Fruit fly (Drosophila melanogaster): Measurements from ENCODE around the gene Nhe3.
A peak's percentile ranks its signal among the peaks of the same experiment; 100 is the strongest.

The Nhe3 gene

dm6 chr2L:6722822-6723749 lies 38.9 kb upstream of the Nhe3 start, which contains the start of gene homer (continued):
- TF ChIP-seq Sin3A (optimal IDR thresholded peaks at IDR 0.05): peak; percentile 51
- no peak for TF ChIP-seq ERR (GFP tag; optimal IDR thresholded peaks at IDR 0.05)
- no peak for TF ChIP-seq nau (GFP tag; optimal IDR thresholded peaks at IDR 0.05)
- peak; percentile 92; the same call in 3 of the 4 replicates for TF ChIP-seq chinmo (GFP tag; IDR thresholded peaks at IDR 0.05; ENCODE audit: partially characterized antibody)
- TF ChIP-seq sens-2 (GFP tag; IDR thresholded peaks at IDR 0.05): no peak
- no peak for TF ChIP-seq Poxn (GFP tag; IDR thresholded peaks at IDR 0.05)
- peak; percentile 92 for TF ChIP-seq inv (GFP tag; IDR thresholded peaks at IDR 0.05; ENCODE audit: partially characterized antibody)
- TF ChIP-seq CG4854 (GFP tag; optimal IDR thresholded peaks at IDR 0.05): no peak
- no peak for TF ChIP-seq CG6765 (GFP tag; optimal IDR thresholded peaks at IDR 0.05)
- TF ChIP-seq Bgb (GFP tag; IDR thresholded peaks at IDR 0.05; ENCODE audit: partially characterized antibody): peak; percentile 96
- peak; percentile 83 for TF ChIP-seq zen2 (GFP tag; IDR thresholded peaks at IDR 0.05; ENCODE audit: partially characterized antibody)
- peak; percentile 72 for TF ChIP-seq CG7745 (tag; optimal IDR thresholded peaks at IDR 0.05)
- TF ChIP-seq trem (tag; optimal IDR thresholded peaks at IDR 0.05): peak; percentile 65
- TF ChIP-seq CoRest (tag; optimal IDR thresholded peaks at IDR 0.05): no peak
- peak; percentile 53; the same call in 1 of the 2 replicates for TF ChIP-seq CG32767 (GFP tag; IDR thresholded peaks at IDR 0.05)
- TF ChIP-seq CG17328 (GFP tag; IDR thresholded peaks at IDR 0.05): no peak
- TF ChIP-seq CG18599 (GFP tag; optimal IDR thresholded peaks at IDR 0.05): no peak
- TF ChIP-seq HLH4C (GFP tag; IDR thresholded peaks at IDR 0.05; ENCODE audit: partially characterized antibody): peak; percentile 97
- TF ChIP-seq CG15073 (GFP tag; optimal IDR thresholded peaks at IDR 0.05): no peak
- no peak for TF ChIP-seq lov (optimal IDR thresholded peaks at IDR 0.05)
- TF ChIP-seq lov (GFP tag; IDR thresholded peaks at IDR 0.05): no peak
- peak; percentile 93 for TF ChIP-seq Scr (GFP tag; IDR thresholded peaks at IDR 0.05; ENCODE audit: partially characterized antibody)
- no peak for TF ChIP-seq Bdp1 (GFP tag; optimal IDR thresholded peaks at IDR 0.05)
- TF ChIP-seq Side (GFP tag; optimal IDR thresholded peaks at IDR 0.05): no peak
- no peak for TF ChIP-seq Fer2 (tag; optimal IDR thresholded peaks at IDR 0.05)
- peak; percentile 48 for TF ChIP-seq gsb-n (tag; optimal IDR thresholded peaks at IDR 0.05)
- TF ChIP-seq GATAe (GFP tag; conservative IDR thresholded peaks at IDR 0.05): no peak
- TF ChIP-seq CG14441 (GFP tag; IDR thresholded peaks at IDR 0.05): no peak
- peak; percentile 52 for TF ChIP-seq HmgZ (tag; optimal IDR thresholded peaks at IDR 0.05)
- TF ChIP-seq CG4730 (GFP tag; IDR thresholded peaks at IDR 0.05): no peak
- TF ChIP-seq Ada2b (GFP tag; IDR thresholded peaks at IDR 0.05): no peak
- no peak for TF ChIP-seq CG9727 (GFP tag; optimal IDR thresholded peaks at IDR 0.05)
- no peak for TF ChIP-seq h (optimal IDR thresholded peaks at IDR 0.05)
- no peak for TF ChIP-seq gcm (GFP tag; optimal IDR thresholded peaks at IDR 0.05)
- no peak for TF ChIP-seq lola (GFP tag; optimal IDR thresholded peaks at IDR 0.05)
- TF ChIP-seq CG1603 (tag; optimal IDR thresholded peaks at IDR 0.05): peak; percentile 8
- peak; percentile 91 for TF ChIP-seq MESR4 (GFP tag; optimal IDR thresholded peaks at IDR 0.05)
- TF ChIP-seq Camta (GFP tag; optimal IDR thresholded peaks at IDR 0.05): no peak
- TF ChIP-seq Tbp (GFP tag; optimal IDR thresholded peaks at IDR 0.05): no peak
- TF ChIP-seq peb (GFP tag; IDR thresholded peaks at IDR 0.05): no peak
- no peak for TF ChIP-seq CG10209 (GFP tag; optimal IDR thresholded peaks at IDR 0.05)
- no peak for TF ChIP-seq dpn (GFP tag; optimal IDR thresholded peaks at IDR 0.05)
- peak; percentile 59 for TF ChIP-seq mirr (GFP tag; optimal IDR thresholded peaks at IDR 0.05)
- peak; percentile 38 for TF ChIP-seq zen (tag; optimal IDR thresholded peaks at IDR 0.05)
- TF ChIP-seq luna (GFP tag; optimal IDR thresholded peaks at IDR 0.05): no peak
- no peak for TF ChIP-seq Doc2 (GFP tag; IDR thresholded peaks at IDR 0.05)
- TF ChIP-seq slp2 (GFP tag; optimal IDR thresholded peaks at IDR 0.05): no peak
- no peak for TF ChIP-seq Six4 (GFP tag; optimal IDR thresholded peaks at IDR 0.05)
- TF ChIP-seq CG2875 (GFP tag; optimal IDR thresholded peaks at IDR 0.05): no peak
